Worm (Caenorhabditis elegans) whole organism, young adult: Measurements from ENCODE around the gene R04A9.1.

ENCODE experiments used
- B0336.3 ChIP-seq: fragments of 200-800 bp; sonication (Bioruptor generic); IDR thresholded peaks from 2 replicates; pipeline ENCODE4 v1.3.6; 2022; ENCODE audit warnings: missing genetic modification characterization, missing compliant biosample characterization
- C06A6.2 ChIP-seq: fragments of 200-800 bp; sonication (Bioruptor generic); conservative IDR thresholded peaks from 2 replicates; pipeline ENCODE4 v1.3.6; 2022; ENCODE audit warnings: missing genetic modification characterization, missing compliant biosample characterization
- C17E4.6 ChIP-seq: fragments of 200-800 bp; sonication (Bioruptor generic); IDR thresholded peaks from 2 replicates; pipeline ENCODE4 v1.3.6; 2022; ENCODE audit warnings: missing genetic modification reagents, missing genetic modification characterization, missing compliant biosample characterization
- F22D6.2 ChIP-seq: sonication (generic microtip); optimal IDR thresholded peaks from 2 replicates; lab custom pipeline; 2016; ENCODE audit warnings: mild to moderate bottlenecking, missing genetic modification characterization, missing compliant biosample characterization
- F23B12.7 ChIP-seq: sonication (generic microtip); optimal IDR thresholded peaks from 2 replicates; lab custom pipeline; 2017; ENCODE audit warnings: missing genetic modification characterization, mild to moderate bottlenecking, missing compliant biosample characterization, antibody characterized with exemption, moderate library complexity; ENCODE audit not compliant: insufficient read depth
- F49E8.2 ChIP-seq: sonication (generic microtip); optimal IDR thresholded peaks from 3 replicates; lab custom pipeline; 2017; ENCODE audit warnings: missing genetic modification characterization, mild to moderate bottlenecking, missing compliant biosample characterization, antibody characterized with exemption, moderate library complexity; ENCODE audit not compliant: insufficient read depth
- F52B5.7 ChIP-seq: sonication (generic microtip); optimal IDR thresholded peaks from 2 replicates; lab custom pipeline; 2016; ENCODE audit warnings: mild to moderate bottlenecking, missing genetic modification characterization, missing compliant biosample characterization
- Y53G8AR.9 ChIP-seq: fragments of 200-800 bp; sonication (Bioruptor generic); conservative IDR thresholded peaks from 2 replicates; pipeline ENCODE4 v1.3.6; 2022; ENCODE audit warnings: missing genetic modification reagents, missing genetic modification characterization, missing compliant biosample characterization
- akir-1 ChIP-seq: fragments of 200-800 bp; sonication (Bioruptor generic); optimal IDR thresholded peaks from 2 replicates; lab custom pipeline; 2018; ENCODE audit warnings: mild to moderate bottlenecking, missing genetic modification characterization, moderate library complexity, missing compliant biosample characterization
- aptf-3 ChIP-seq: fragments of 200-800 bp; sonication (Bioruptor generic); IDR thresholded peaks from 2 replicates; pipeline ENCODE4 v1.3.6; 2022; ENCODE audit warnings: missing genetic modification characterization, missing compliant biosample characterization
- atf-7 ChIP-seq: sonication (generic microtip); optimal IDR thresholded peaks from 2 replicates; lab custom pipeline; 2017; ENCODE audit warnings: mild to moderate bottlenecking, missing genetic modification characterization, missing compliant biosample characterization
- athp-1 ChIP-seq: sonication (generic microtip); optimal IDR thresholded peaks from 2 replicates; lab custom pipeline; 2017; ENCODE audit warnings: mild to moderate bottlenecking, missing genetic modification characterization, missing compliant biosample characterization
- attf-3 ChIP-seq: fragments of 200-800 bp; sonication (Bioruptor generic); conservative IDR thresholded peaks from 2 replicates; pipeline ENCODE4 v1.3.6; 2022; ENCODE audit warnings: missing genetic modification reagents, missing genetic modification characterization, missing compliant biosample characterization
- cebp-1 ChIP-seq, 2 experiments: fragments of 200-800 bp in 1 of 2; sonication (Bioruptor generic) in 1 of 2; sonication (generic microtip) in 1 of 2; IDR thresholded peaks in 1 of 2; optimal IDR thresholded peaks in 1 of 2; 2 replicates each; pipeline versions ENCODE4 v1.3.6 to Lab custom; 2017 to 2022; ENCODE audit warnings: missing compliant biosample characterization in 2 of 2, missing genetic modification characterization in 2 of 2, mild to moderate bottlenecking in 1 of 2, missing genetic modification reagents in 1 of 2, moderate library complexity in 1 of 2
- ceh-91 ChIP-seq: fragments of 200-800 bp; sonication (Bioruptor generic); IDR thresholded peaks from 2 replicates; pipeline ENCODE4 v1.3.6; 2022; ENCODE audit warnings: missing genetic modification reagents, missing genetic modification characterization, missing compliant biosample characterization
- dox-1 ChIP-seq: fragments of 200-800 bp; sonication (Bioruptor generic); IDR thresholded peaks from 2 replicates; pipeline ENCODE4 v1.3.6; 2022; ENCODE audit warnings: missing genetic modification reagents, missing genetic modification characterization, missing compliant biosample characterization
- egl-18 ChIP-seq: fragments of 200-800 bp; sonication (Bioruptor generic); IDR thresholded peaks from 2 replicates; pipeline ENCODE4 v1.3.6; 2022; ENCODE audit warnings: missing genetic modification reagents, missing genetic modification characterization, missing compliant biosample characterization
- egl-44 ChIP-seq: fragments of 200-800 bp; sonication (Bioruptor generic); IDR thresholded peaks from 2 replicates; pipeline ENCODE4 v1.3.6; 2022; ENCODE audit warnings: missing genetic modification reagents, missing genetic modification characterization, missing compliant biosample characterization
- egrh-3 ChIP-seq: fragments of 200-800 bp; sonication (Bioruptor generic); IDR thresholded peaks from 2 replicates; pipeline ENCODE4 v1.3.6; 2022; ENCODE audit warnings: missing genetic modification reagents, missing genetic modification characterization, missing compliant biosample characterization
- ets-4 ChIP-seq: fragments of 200-800 bp; sonication (Bioruptor generic); optimal IDR thresholded peaks from 2 replicates; lab custom pipeline; 2018; ENCODE audit warnings: mild to moderate bottlenecking, missing genetic modification characterization, missing compliant biosample characterization
- hmg-20 ChIP-seq: fragments of 200-800 bp; sonication (Bioruptor generic); IDR thresholded peaks from 2 replicates; pipeline ENCODE4 v1.3.6; 2022; ENCODE audit warnings: missing genetic modification reagents, missing genetic modification characterization, missing compliant biosample characterization
- hrde-1 ChIP-seq: sonication (generic microtip); optimal IDR thresholded peaks from 2 replicates; lab custom pipeline; 2016; ENCODE audit warnings: missing genetic modification characterization, mild to moderate bottlenecking, missing compliant biosample characterization, moderate library complexity, missing genotype, missing genetic modification reagents, borderline replicate concordance
- lag-1 ChIP-seq: fragments of 200-800 bp; sonication (Bioruptor generic); IDR thresholded peaks from 2 replicates; pipeline ENCODE4 v1.3.6; 2022; ENCODE audit warnings: missing genetic modification reagents, missing genetic modification characterization, missing compliant biosample characterization
- let-526 ChIP-seq: fragments of 200-800 bp; sonication (Bioruptor generic); IDR thresholded peaks from 2 replicates; pipeline ENCODE4 v1.3.6; 2022; ENCODE audit warnings: missing genetic modification reagents, missing genetic modification characterization, missing compliant biosample characterization
- let-607 ChIP-seq, 2 experiments: fragments of 200-800 bp in 1 of 2; sonication (Bioruptor generic) in 1 of 2; sonication (generic microtip) in 1 of 2; optimal IDR thresholded peaks; 2 replicates each; lab custom pipeline; 2016 to 2018; ENCODE audit warnings: mild to moderate bottlenecking in 2 of 2, missing compliant biosample characterization in 2 of 2, missing genetic modification characterization in 2 of 2, moderate library complexity in 2 of 2, missing genotype in 1 of 2
- lin-54 ChIP-seq: fragments of 200-800 bp; sonication (Bioruptor generic); optimal IDR thresholded peaks from 2 replicates; lab custom pipeline; 2018; ENCODE audit warnings: mild to moderate bottlenecking, missing genetic modification characterization, missing compliant biosample characterization
- madf-10 ChIP-seq: sonication (generic microtip); optimal IDR thresholded peaks from 2 replicates; lab custom pipeline; 2016; ENCODE audit warnings: mild to moderate bottlenecking, missing genetic modification characterization, missing compliant biosample characterization
- madf-8 ChIP-seq: fragments of 200-800 bp; sonication (Bioruptor generic); conservative IDR thresholded peaks from 2 replicates; pipeline ENCODE4 v1.3.6; 2022; ENCODE audit warnings: missing genetic modification reagents, missing genetic modification characterization, missing compliant biosample characterization
- mel-28 ChIP-seq: sonication (generic microtip); optimal IDR thresholded peaks from 2 replicates; lab custom pipeline; 2016; ENCODE audit warnings: borderline replicate concordance, mild to moderate bottlenecking, missing genetic modification characterization, missing compliant biosample characterization
- nfyb-1 ChIP-seq: fragments of 200-800 bp; sonication (Bioruptor generic); IDR thresholded peaks from 2 replicates; pipeline ENCODE4 v1.3.6; 2022; ENCODE audit warnings: missing genetic modification reagents, missing genetic modification characterization, missing compliant biosample characterization
- nhr-179 ChIP-seq: sonication (generic microtip); optimal IDR thresholded peaks from 2 replicates; lab custom pipeline; 2016; ENCODE audit warnings: mild to moderate bottlenecking, missing genetic modification characterization, missing compliant biosample characterization
- nhr-27 ChIP-seq: fragments of 200-800 bp; sonication (Bioruptor generic); optimal IDR thresholded peaks from 2 replicates; lab custom pipeline; 2018; ENCODE audit warnings: mild to moderate bottlenecking, missing genetic modification characterization, moderate library complexity, missing compliant biosample characterization
- nhr-80 ChIP-seq: sonication (generic microtip); optimal IDR thresholded peaks from 2 replicates; lab custom pipeline; 2016; ENCODE audit warnings: missing genetic modification characterization, missing compliant biosample characterization
- nhr-90 ChIP-seq: sonication (generic microtip); optimal IDR thresholded peaks from 2 replicates; lab custom pipeline; 2016; ENCODE audit warnings: missing genotype, mild to moderate bottlenecking, missing genetic modification characterization, missing compliant biosample characterization
- pha-4 ChIP-seq: fragments of 150-350 bp; sonication (generic microtip); optimal IDR thresholded peaks from 2 replicates; lab custom pipeline; 2014; ENCODE audit warnings: missing biosample characterization, missing genetic modification reagents, missing genetic modification characterization
- rcor-1 ChIP-seq: fragments of 200-800 bp; sonication (Bioruptor generic); IDR thresholded peaks from 2 replicates; pipeline ENCODE4 v1.3.6; 2022; ENCODE audit warnings: missing genetic modification reagents, missing genetic modification characterization, missing compliant biosample characterization
- rec-8 ChIP-seq, 2 experiments: sonication (generic microtip); optimal IDR thresholded peaks; 2 replicates each; lab custom pipeline; 2016; ENCODE audit warnings: mild to moderate bottlenecking in 2 of 2, missing genetic modification characterization in 2 of 2, missing genetic modification reagents in 2 of 2, missing genotype in 2 of 2, missing biosample characterization in 1 of 2, missing compliant biosample characterization in 1 of 2, moderate library complexity in 1 of 2
- snpc-3.4 ChIP-seq: sonication (generic microtip); optimal IDR thresholded peaks from 2 replicates; lab custom pipeline; 2017; ENCODE audit warnings: missing genetic modification characterization, mild to moderate bottlenecking, missing compliant biosample characterization, antibody characterized with exemption, moderate library complexity, missing genotype, missing genetic modification reagents
- snpc-4 ChIP-seq, 5 experiments: fragments of 150-350 bp in 1 of 5; sonication (generic microtip) in 4 of 5; optimal IDR thresholded peaks; 2 replicates each; lab custom pipeline; 2014 to 2018; ENCODE audit warnings: missing genetic modification characterization in 5 of 5, missing biosample characterization in 3 of 5, antibody characterized with exemption in 2 of 5, mild to moderate bottlenecking in 2 of 5, missing compliant biosample characterization in 2 of 5, missing genotype in 2 of 5, moderate library complexity in 2 of 5, missing genetic modification reagents in 1 of 5
- tbp1 ChIP-seq: fragments of 200-800 bp; sonication (Bioruptor generic); optimal IDR thresholded peaks from 2 replicates; lab custom pipeline; 2018; ENCODE audit warnings: mild to moderate bottlenecking, missing genetic modification characterization, missing compliant biosample characterization
- tlf-1 ChIP-seq: fragments of 200-800 bp; sonication (Bioruptor generic); optimal IDR thresholded peaks from 2 replicates; lab custom pipeline; 2018; ENCODE audit warnings: mild to moderate bottlenecking, missing genetic modification characterization, missing compliant biosample characterization
- ztf-22 ChIP-seq: fragments of 200-800 bp; sonication (Bioruptor generic); optimal IDR thresholded peaks from 2 replicates; lab custom pipeline; 2018; ENCODE audit warnings: mild to moderate bottlenecking, missing genetic modification characterization, moderate library complexity, missing compliant biosample characterization

Gene R04A9.1

ce11 chrX:439031-439430 lies 34.3 kb downstream of the R04A9.1 start:
- TF ChIP-seq nhr-27 (no peak), aptf-3 (GFP tag; lab: Robert Waterston, UW) (no peak), rec-8 (tag; optimal IDR thresholded peaks at IDR 0.05; lab: Kevin White, UChicago) (no peak), egl-18 (GFP tag; lab: Robert Waterston, UW) (no peak), hrde-1 (no peak), rcor-1 (GFP tag; lab: Robert Waterston, UW) (no peak), F52B5.7 (no peak), C06A6.2 (no peak), F49E8.2 (tag; lab: Kevin White, UChicago) (no peak), F22D6.2 (tag; lab: Kevin White, UChicago) (no peak), snpc-4 (GFP tag; optimal IDR thresholded peaks at IDR 0.05; lab: Kevin White, UChicago) (no peak), snpc-4 (tag; optimal IDR thresholded peaks at IDR 0.05; lab: Kevin White, UChicago) (no peak), F23B12.7 (tag; lab: Kevin White, UChicago) (no peak), lag-1 (GFP tag; lab: Robert Waterston, UW) (no peak), ceh-91 (GFP tag; lab: Robert Waterston, UW) (no peak), nhr-179 (tag; lab: Kevin White, UChicago) (no peak), hmg-20 (no peak), madf-10 (tag; lab: Kevin White, UChicago) (no peak), mel-28 (tag; lab: Kevin White, UChicago) (no peak), athp-1 (tag; lab: Kevin White, UChicago) (no peak), madf-8 (no peak)

ce11 chrX:440420-440819 lies 35.7 kb downstream of the R04A9.1 start:
- TF ChIP-seq snpc-3.4 (tag; lab: Kevin White, UChicago) = no peak
- TF ChIP-seq tbp1 = peak; percentile 24
- TF ChIP-seq nhr-90 (tag; lab: Kevin White, UChicago) = peak; percentile 2
- TF ChIP-seq let-607 (tag; optimal IDR thresholded peaks at IDR 0.05; lab: Kevin White, UChicago) = peak; percentile 86 to 89
- TF ChIP-seq egrh-3 = no peak
- TF ChIP-seq nhr-80 (tag; lab: Kevin White, UChicago) = peak; percentile 88
- TF ChIP-seq akir-1 (GFP tag; lab: Kevin White, UChicago) = no peak
- TF ChIP-seq dox-1 = peak; percentile 47; the same call in 1 of the 2 replicates
- TF ChIP-seq lin-54 (GFP tag; lab: Kevin White, UChicago) = peak; percentile 16
- peak; percentile 70 for TF ChIP-seq atf-7 (tag; lab: Kevin White, UChicago)
- no peak for TF ChIP-seq C17E4.6 (GFP tag; lab: Robert Waterston, UW)
- TF ChIP-seq pha-4 (tag; lab: Kevin White, UChicago) = peak; percentile 6
- no peak for TF ChIP-seq madf-8
- peak; percentile 22 for TF ChIP-seq ztf-22
- peak; percentile 2 for TF ChIP-seq tlf-1
- TF ChIP-seq cebp-1 (GFP tag; IDR thresholded peaks at IDR 0.05; lab: Robert Waterston, UW) = 0 out of 2 replicates have a peak, but pooled peaks have one; percentile 19
- TF ChIP-seq cebp-1 (tag; optimal IDR thresholded peaks at IDR 0.05; lab: Kevin White, UChicago) = peak; percentile 51
- no peak for TF ChIP-seq attf-3 (GFP tag; lab: Robert Waterston, UW)
- TF ChIP-seq B0336.3 (GFP tag; lab: Robert Waterston, UW) = peak; percentile 60; the same call in 1 of the 2 replicates
- 0 out of 2 replicates have a peak, but pooled peaks have one; percentile 43 for TF ChIP-seq egl-44 (GFP tag; lab: Robert Waterston, UW)
- TF ChIP-seq let-526 (GFP tag; lab: Robert Waterston, UW) = 0 out of 2 replicates have a peak, but pooled peaks have one; percentile 33
- TF ChIP-seq ets-4 = peak; percentile 58
- TF ChIP-seq nfyb-1 = 0 out of 2 replicates have a peak, but pooled peaks have one; percentile 32
- 0 out of 2 replicates have a peak, but pooled peaks have one; percentile 47 for TF ChIP-seq Y53G8AR.9 (GFP tag; lab: Robert Waterston, UW)
